Worm (Caenorhabditis elegans) whole organism, late embryonic: Measurements from ENCODE around the gene syd-1.

Source experiments
- K02D7.2 ChIP-seq: sonication (generic microtip); optimal IDR thresholded peaks from 2 replicates; lab custom pipeline; 2017; ENCODE audit warnings: mild to moderate bottlenecking, missing genetic modification characterization, missing compliant biosample characterization
- K09A11.1 ChIP-seq: sonication (generic microtip); optimal IDR thresholded peaks from 2 replicates; lab custom pipeline; 2017; ENCODE audit warnings: antibody characterized with exemption, mild to moderate bottlenecking, missing genetic modification characterization, missing compliant biosample characterization; ENCODE audit not compliant: insufficient read depth
- Y22D7AL.16 ChIP-seq: sonication (generic microtip); optimal IDR thresholded peaks from 2 replicates; lab custom pipeline; 2016; ENCODE audit warnings: missing genetic modification characterization, missing compliant biosample characterization
- ceh-14 ChIP-seq: sonication (generic microtip); optimal IDR thresholded peaks from 2 replicates; lab custom pipeline; 2016; ENCODE audit warnings: missing genotype, missing genetic modification characterization, missing compliant biosample characterization
- ceh-18 ChIP-seq: sonication (generic microtip); optimal IDR thresholded peaks from 2 replicates; lab custom pipeline; 2016; ENCODE audit warnings: missing genetic modification characterization, missing compliant biosample characterization
- ceh-19 ChIP-seq: fragments of 200-800 bp; sonication (Bioruptor generic); optimal IDR thresholded peaks from 2 replicates; lab custom pipeline; 2018; ENCODE audit warnings: mild to moderate bottlenecking, missing genetic modification characterization, missing compliant biosample characterization
- ceh-2 ChIP-seq: sonication (generic microtip); optimal IDR thresholded peaks from 2 replicates; lab custom pipeline; 2016; ENCODE audit warnings: missing genotype, missing genetic modification characterization, missing compliant biosample characterization
- ceh-22 ChIP-seq: sonication (generic microtip); optimal IDR thresholded peaks from 2 replicates; lab custom pipeline; 2017; ENCODE audit warnings: missing biosample characterization, missing genetic modification characterization
- ceh-30 ChIP-seq: fragments of 150-350 bp; optimal IDR thresholded peaks from 2 replicates; lab custom pipeline; 2014; ENCODE audit warnings: missing biosample characterization, missing genetic modification characterization
- ceh-31 ChIP-seq: sonication (generic microtip); optimal IDR thresholded peaks from 2 replicates; lab custom pipeline; 2016; ENCODE audit warnings: missing genetic modification characterization, missing compliant biosample characterization
- ceh-45 ChIP-seq: fragments of 200-800 bp; sonication (Bioruptor generic); IDR thresholded peaks from 2 replicates; pipeline ENCODE4 v1.3.6; 2022; ENCODE audit warnings: missing genetic modification reagents, missing genetic modification characterization, missing compliant biosample characterization
- ceh-6 ChIP-seq: fragments of 200-800 bp; sonication (Bioruptor generic); optimal IDR thresholded peaks from 2 replicates; lab custom pipeline; 2018; ENCODE audit warnings: mild to moderate bottlenecking, missing genetic modification characterization, missing compliant biosample characterization
- ceh-9 ChIP-seq: sonication (generic microtip); optimal IDR thresholded peaks from 2 replicates; lab custom pipeline; 2016; ENCODE audit warnings: mild to moderate bottlenecking, missing genetic modification characterization, inconsistent platforms, missing compliant biosample characterization
- dmd-4 ChIP-seq: sonication (generic microtip); optimal IDR thresholded peaks from 2 replicates; lab custom pipeline; 2016; ENCODE audit warnings: borderline replicate concordance, missing genetic modification characterization, missing compliant biosample characterization
- dve-1 ChIP-seq: sonication (generic microtip); optimal IDR thresholded peaks from 2 replicates; lab custom pipeline; 2017; ENCODE audit warnings: antibody characterized with exemption, mild to moderate bottlenecking, missing genetic modification characterization, missing compliant biosample characterization
- elt-4 ChIP-seq: sonication (generic microtip); optimal IDR thresholded peaks from 2 replicates; lab custom pipeline; 2016; ENCODE audit warnings: missing genetic modification characterization, missing compliant biosample characterization
- ets-4 ChIP-seq: sonication (generic microtip); optimal IDR thresholded peaks from 2 replicates; lab custom pipeline; 2016; ENCODE audit warnings: missing genetic modification characterization, missing compliant biosample characterization
- eyg-1 ChIP-seq: sonication (generic microtip); optimal IDR thresholded peaks from 2 replicates; lab custom pipeline; 2016; ENCODE audit warnings: missing genotype, missing genetic modification characterization, missing compliant biosample characterization
- fax-1 ChIP-seq: sonication (generic microtip); optimal IDR thresholded peaks from 2 replicates; lab custom pipeline; 2016; ENCODE audit warnings: missing genotype, missing genetic modification characterization, missing compliant biosample characterization
- gmeb-2 ChIP-seq: sonication (generic microtip); optimal IDR thresholded peaks from 2 replicates; lab custom pipeline; 2016; ENCODE audit warnings: missing genetic modification characterization, inconsistent platforms, missing compliant biosample characterization
- hlh-13 ChIP-seq: fragments of 200-800 bp; sonication (Bioruptor generic); optimal IDR thresholded peaks from 2 replicates; lab custom pipeline; 2018; ENCODE audit warnings: mild to moderate bottlenecking, missing genetic modification characterization, missing compliant biosample characterization
- hlh-30 ChIP-seq: sonication (generic microtip); optimal IDR thresholded peaks from 2 replicates; lab custom pipeline; 2017; ENCODE audit warnings: antibody characterized with exemption, missing genetic modification characterization, missing compliant biosample characterization; ENCODE audit not compliant: insufficient read depth
- hlh-6 ChIP-seq: sonication (generic microtip); optimal IDR thresholded peaks from 2 replicates; lab custom pipeline; 2016; ENCODE audit warnings: missing genotype, missing genetic modification characterization, missing compliant biosample characterization
- hlh-8 ChIP-seq: sonication (generic microtip); optimal IDR thresholded peaks from 2 replicates; lab custom pipeline; 2016; ENCODE audit warnings: missing genotype, missing genetic modification characterization, missing compliant biosample characterization
- madf-2 ChIP-seq: sonication (generic microtip); optimal IDR thresholded peaks from 2 replicates; lab custom pipeline; 2017; ENCODE audit warnings: missing genetic modification characterization, missing compliant biosample characterization
- mec-3 ChIP-seq: sonication (generic microtip); optimal IDR thresholded peaks from 2 replicates; lab custom pipeline; 2016; ENCODE audit warnings: borderline replicate concordance, missing genetic modification characterization, missing compliant biosample characterization
- nfya-1 ChIP-seq: sonication (generic microtip); optimal IDR thresholded peaks from 2 replicates; lab custom pipeline; 2017; ENCODE audit warnings: missing genetic modification characterization, mild to moderate bottlenecking, missing compliant biosample characterization, antibody characterized with exemption, moderate library complexity
- nhr-232 ChIP-seq: sonication (generic microtip); optimal IDR thresholded peaks from 2 replicates; lab custom pipeline; 2016; ENCODE audit warnings: missing genetic modification characterization, missing compliant biosample characterization
- pag-3 ChIP-seq: sonication (generic microtip); optimal IDR thresholded peaks from 2 replicates; lab custom pipeline; 2016; ENCODE audit warnings: missing compliant biosample characterization, missing genetic modification characterization, borderline replicate concordance
- pat-9 ChIP-seq: fragments of 200-800 bp; sonication (Bioruptor generic); optimal IDR thresholded peaks from 2 replicates; lab custom pipeline; 2018; ENCODE audit warnings: mild to moderate bottlenecking, missing genetic modification characterization, moderate library complexity, missing compliant biosample characterization
- pax-1 ChIP-seq: fragments of 150-350 bp; optimal IDR thresholded peaks from 2 replicates; lab custom pipeline; 2014; ENCODE audit warnings: missing biosample characterization, missing genetic modification characterization
- pha-2 ChIP-seq: sonication (generic microtip); optimal IDR thresholded peaks from 2 replicates; lab custom pipeline; 2017; ENCODE audit warnings: mild to moderate bottlenecking, missing genetic modification characterization, missing compliant biosample characterization
- pqm-1 ChIP-seq: sonication (generic microtip); optimal IDR thresholded peaks from 2 replicates; lab custom pipeline; 2016; ENCODE audit warnings: missing genetic modification characterization, missing compliant biosample characterization
- pros-1 ChIP-seq: fragments of 150-350 bp; optimal IDR thresholded peaks from 2 replicates; lab custom pipeline; 2014; ENCODE audit warnings: missing biosample characterization, missing genetic modification reagents, missing genetic modification characterization
- ref-2 ChIP-seq: sonication (generic microtip); optimal IDR thresholded peaks from 2 replicates; lab custom pipeline; 2016; ENCODE audit warnings: missing genetic modification characterization, missing compliant biosample characterization
- rnt-1 ChIP-seq: sonication (generic microtip); optimal IDR thresholded peaks from 2 replicates; lab custom pipeline; 2016; ENCODE audit warnings: missing genetic modification characterization, missing compliant biosample characterization
- sox-2 ChIP-seq: fragments of 200-800 bp; sonication (Bioruptor generic); IDR thresholded peaks from 2 replicates; pipeline ENCODE4 v1.3.6; 2022; ENCODE audit warnings: missing genetic modification reagents, missing genetic modification characterization, missing compliant biosample characterization
- sox-4 ChIP-seq: sonication (generic microtip); optimal IDR thresholded peaks from 2 replicates; lab custom pipeline; 2017; ENCODE audit warnings: mild to moderate bottlenecking, missing genetic modification characterization, inconsistent platforms, missing compliant biosample characterization
- syd-9 ChIP-seq: sonication (generic microtip); optimal IDR thresholded peaks from 2 replicates; lab custom pipeline; 2016; ENCODE audit warnings: mild to moderate bottlenecking, missing genetic modification characterization, moderate library complexity, missing compliant biosample characterization
- tbx-7 ChIP-seq: sonication (generic microtip); optimal IDR thresholded peaks from 2 replicates; lab custom pipeline; 2016; ENCODE audit warnings: missing genotype, missing genetic modification characterization, missing compliant biosample characterization
- ttx-3 ChIP-seq: sonication (generic microtip); optimal IDR thresholded peaks from 2 replicates; lab custom pipeline; 2016; ENCODE audit warnings: missing genetic modification reagents, missing genetic modification characterization, missing compliant biosample characterization
- unc-55 ChIP-seq: sonication (generic microtip); optimal IDR thresholded peaks from 2 replicates; lab custom pipeline; 2017; ENCODE audit warnings: missing biosample characterization, missing genetic modification reagents, missing genetic modification characterization
- zip-5 ChIP-seq: sonication (generic microtip); optimal IDR thresholded peaks from 2 replicates; lab custom pipeline; 2016; ENCODE audit warnings: missing genetic modification characterization, missing compliant biosample characterization

Gene syd-1

ce11 chrII:7574143-7574542 lies 20.6 kb downstream of the syd-1 start, which contains the start of gene F35D2.2:
F35D2.2 (plus strand) TSS chrII:7574443.
- TF ChIP-seq ceh-19 (GFP tag; lab: Kevin White, UChicago) (no peak), pha-2 (tag; lab: Kevin White, UChicago) (no peak), ceh-18 (tag; lab: Kevin White, UChicago) (no peak), syd-9 (tag; lab: Kevin White, UChicago) (no peak), unc-55 (no peak), ceh-2 (tag; lab: Kevin White, UChicago) (no peak), ceh-9 (tag; lab: Kevin White, UChicago) (no peak), sox-2 (GFP tag; lab: Robert Waterston, UW) (no peak), ttx-3 (tag; lab: Kevin White, UChicago) (no peak), dmd-4 (tag; lab: Kevin White, UChicago) (no peak), elt-4 (tag; lab: Kevin White, UChicago) (no peak), ceh-31 (tag; lab: Kevin White, UChicago) (no peak), pqm-1 (no peak), mec-3 (tag; lab: Kevin White, UChicago) (no peak), zip-5 (tag; lab: Kevin White, UChicago) (no peak)

- no peak for TF ChIP-seq tbx-7 (tag; lab: Kevin White, UChicago)
- TF ChIP-seq sox-2 (GFP tag; lab: Robert Waterston, UW) = no peak
- TF ChIP-seq fax-1 (tag; lab: Kevin White, UChicago) = no peak
- TF ChIP-seq ceh-2 (tag; lab: Kevin White, UChicago) = no peak
- no peak for TF ChIP-seq dmd-4 (tag; lab: Kevin White, UChicago)
These were observed 23.9 kb downstream of the syd-1 start for ce11 chrII:7570820-7571219.

ce11 chrII:7570305-7570704 lies 24.4 kb downstream of the syd-1 start, which contains the start of gene F35D2.3:
F35D2.3 (plus strand) TSS chrII:7570605.
- TF ChIP-seq eyg-1 (no peak), rnt-1 (tag; lab: Kevin White, UChicago) (no peak), pax-1 (tag; lab: Kevin White, UChicago) (no peak), dve-1 (tag; lab: Kevin White, UChicago) (no peak), madf-2 (no peak), hlh-13 (GFP tag; lab: Kevin White, UChicago) (no peak), nhr-232 (tag; lab: Kevin White, UChicago) (no peak), ref-2 (tag; lab: Kevin White, UChicago) (no peak), ceh-9 (tag; lab: Kevin White, UChicago) (no peak), pat-9 (no peak), pros-1 (tag; lab: Kevin White, UChicago) (no peak), zip-5 (tag; lab: Kevin White, UChicago) (no peak), hlh-30 (tag; lab: Kevin White, UChicago) (no peak), pqm-1 (no peak), ceh-45 (GFP tag; lab: Robert Waterston, UW) (no peak), K02D7.2 (no peak), ceh-22 (tag; lab: Kevin White, UChicago) (no peak), K09A11.1 (tag; lab: Kevin White, UChicago) (no peak), ceh-30 (tag; lab: Kevin White, UChicago) (no peak)

- TF ChIP-seq hlh-30 (tag; lab: Kevin White, UChicago) (no peak), ceh-6 (no peak), pag-3 (tag; lab: Kevin White, UChicago) (no peak), pqm-1 (no peak), nfya-1 (tag; lab: Kevin White, UChicago) (no peak), mec-3 (tag; lab: Kevin White, UChicago) (no peak), dmd-4 (tag; lab: Kevin White, UChicago) (no peak), tbx-7 (tag; lab: Kevin White, UChicago) (no peak), ceh-31 (tag; lab: Kevin White, UChicago) (no peak), fax-1 (tag; lab: Kevin White, UChicago) (no peak), hlh-8 (tag; lab: Kevin White, UChicago) (no peak), ets-4 (tag; lab: Kevin White, UChicago) (no peak), gmeb-2 (tag; lab: Kevin White, UChicago) (no peak), hlh-6 (tag; lab: Kevin White, UChicago) (no peak), sox-4 (tag; lab: Kevin White, UChicago) (no peak), ceh-30 (tag; lab: Kevin White, UChicago) (no peak), ceh-14 (tag; lab: Kevin White, UChicago) (no peak), ceh-19 (GFP tag; lab: Kevin White, UChicago) (no peak), pros-1 (tag; lab: Kevin White, UChicago) (no peak), Y22D7AL.16 (no peak)
These were observed 32.1 kb downstream of the syd-1 start for ce11 chrII:7562616-7563015.
